Worm (Caenorhabditis elegans): ENCODE results near the gene erh-1.

The erh-1 gene

ce11 chrV:10594810-10595209 lies 15.9 kb upstream of the erh-1 start, which contains the start of gene T21C9.11:
TSS of gene T21C9.11 (minus strand) at chrV:10594910.
- TF ChIP-seq gei-8 (GFP tag; optimal IDR thresholded peaks at IDR 0.05) (no peak), Y5F2A.4 (GFP tag; optimal IDR thresholded peaks at IDR 0.05) (no peak), snpc-4 (tag; optimal IDR thresholded peaks at IDR 0.05) (no peak), lin-29 (GFP tag; IDR thresholded peaks at IDR 0.05) (no peak), F44E2.7 (GFP tag; IDR thresholded peaks at IDR 0.05) (no peak), ceh-82 (tag; optimal IDR thresholded peaks at IDR 0.05) (no peak), sdz-12 (GFP tag; optimal IDR thresholded peaks at IDR 0.05) (no peak)

- TF ChIP-seq zag-1 (tag; optimal IDR thresholded peaks at IDR 0.05) (no peak), ctbp-1 (GFP tag; IDR thresholded peaks at IDR 0.05) (no peak)
Measured at ce11 chrV:10592479-10592878, 13.5 kb upstream of the erh-1 start, which contains the start of gene T21C9.9. TSS of gene T21C9.9 (minus strand) at chrV:10592579.

ce11 chrV:10589774-10590528 lies 11.0 kb upstream of the erh-1 start, which contains the start of gene ttr-23:
TSS of gene ttr-23 (minus strand) at chrV:10589860.
- TF ChIP-seq nhr-28 (tag; optimal IDR thresholded peaks at IDR 0.05): peak; percentile 49
- no peak for TF ChIP-seq lin-29 (GFP tag; IDR thresholded peaks at IDR 0.05)
- no peak for TF ChIP-seq ceh-62 (tag; optimal IDR thresholded peaks at IDR 0.05)
- peak in 1 of 2 experiments; percentile 74 for TF ChIP-seq hif-1 (tag; optimal IDR thresholded peaks at IDR 0.05)
- peak; percentile 4 for TF ChIP-seq nhr-102 (tag; optimal IDR thresholded peaks at IDR 0.05)
- 0 out of 2 replicates have a peak, but pooled peaks have one; percentile 18 for TF ChIP-seq dmd-6 (GFP tag; IDR thresholded peaks at IDR 0.05)
- peak in 1 of 2 experiments; percentile 35 for TF ChIP-seq mdl-1 (tag; optimal IDR thresholded peaks at IDR 0.05)
- no peak for TF ChIP-seq nhr-11 (tag; optimal IDR thresholded peaks at IDR 0.05)
- TF ChIP-seq vab-7 (GFP tag; IDR thresholded peaks at IDR 0.05): no peak
- no peak for TF ChIP-seq unc-130 (GFP tag; optimal IDR thresholded peaks at IDR 0.05)
- no peak for TF ChIP-seq madf-9 (GFP tag; conservative IDR thresholded peaks at IDR 0.05)
- no peak for TF ChIP-seq jun-1 (tag; optimal IDR thresholded peaks at IDR 0.05)
- no peak for TF ChIP-seq ces-1 (GFP tag; optimal IDR thresholded peaks at IDR 0.05)
- TF ChIP-seq spr-3 (GFP tag; optimal IDR thresholded peaks at IDR 0.05): no peak
- peak; percentile 72 for TF ChIP-seq nhr-77 (tag; optimal IDR thresholded peaks at IDR 0.05)
- TF ChIP-seq dve-1 (tag; optimal IDR thresholded peaks at IDR 0.05; ENCODE audit: insufficient read depth): peak; percentile 78
- peak; percentile 14 for TF ChIP-seq hlh-30 (tag; optimal IDR thresholded peaks at IDR 0.05; ENCODE audit: insufficient read depth)
- TF ChIP-seq aha-1 (tag): peak; percentile 37
- TF ChIP-seq php-3 (GFP tag; IDR thresholded peaks at IDR 0.05): peak; percentile 60
- TF ChIP-seq hlh-11 (tag; optimal IDR thresholded peaks at IDR 0.05): peak; percentile 52
- TF ChIP-seq daf-16 (GFP tag; optimal IDR thresholded peaks at IDR 0.05): no peak
- peak; percentile 50 for TF ChIP-seq daf-16 (tag; optimal IDR thresholded peaks at IDR 0.05)
- TF ChIP-seq unc-62 (GFP tag; optimal IDR thresholded peaks at IDR 0.05 in 1 of 2): peak in 1 of 2 experiments; percentile 95
- TF ChIP-seq unc-62 (tag; optimal IDR thresholded peaks at IDR 0.05): no peak
- TF ChIP-seq T20F7.1 (GFP tag; optimal IDR thresholded peaks at IDR 0.05): peak; percentile 21
- TF ChIP-seq T26A8.4 (GFP tag; IDR thresholded peaks at IDR 0.05): no peak
- TF ChIP-seq ceh-32 (tag; optimal IDR thresholded peaks at IDR 0.05; ENCODE audit: poor library complexity): no peak
- TF ChIP-seq ztf-7 (tag; optimal IDR thresholded peaks at IDR 0.05): peak; percentile 72
- TF ChIP-seq nhr-237 (tag; optimal IDR thresholded peaks at IDR 0.05): no peak
- TF ChIP-seq F10B5.3 (tag; optimal IDR thresholded peaks at IDR 0.05): no peak
- no peak for TF ChIP-seq gei-8 (GFP tag; optimal IDR thresholded peaks at IDR 0.05)
- TF ChIP-seq lin-39 (tag; optimal IDR thresholded peaks at IDR 0.05): no peak
- TF ChIP-seq tra-1 (GFP tag; IDR thresholded peaks at IDR 0.05): no peak

All from whole organism, L4 larva.